Fruit fly (Drosophila melanogaster) whole organism, wandering third instar larva: Measurements from ENCODE around the gene Hsp70Ba.

Experiments
- CrebA ChIP-seq: fragments of 200-800 bp; sonication (Bioruptor generic); optimal IDR thresholded peaks from 2 replicates; lab custom pipeline; 2016; ENCODE audit warnings: missing biosample characterization, mild to moderate bottlenecking, missing genetic modification characterization, borderline replicate concordance
- Dif ChIP-seq: fragments of 200-275, 200-300 bp; sonication (Bioruptor generic); optimal IDR thresholded peaks from 2 replicates; lab custom pipeline; 2018; ENCODE audit warnings: missing biosample characterization, missing genetic modification characterization; ENCODE audit not compliant: partially characterized antibody
- Hr78 ChIP-seq: fragments of >200 bp; optimal IDR thresholded peaks from 2 replicates; lab custom pipeline; 2017; ENCODE audit warnings: missing biosample characterization, missing genetic modification characterization
- Myc ChIP-seq: fragments of >200 bp; optimal IDR thresholded peaks from 2 replicates; lab custom pipeline; 2017
- N ChIP-seq: fragments of >200 bp; optimal IDR thresholded peaks from 2 replicates; lab custom pipeline; 2018; ENCODE audit warnings: missing biosample characterization, missing external identifiers, missing genetic modification characterization
- OdsH ChIP-seq: fragments of 200-800 bp; sonication (Bioruptor generic); optimal IDR thresholded peaks from 2 replicates; lab custom pipeline; 2016; ENCODE audit warnings: missing biosample characterization, mild to moderate bottlenecking, missing genetic modification characterization
- brk ChIP-seq: fragments of 200-800 bp; sonication (Bioruptor generic); optimal IDR thresholded peaks from 2 replicates; lab custom pipeline; 2016; ENCODE audit warnings: missing biosample characterization, mild to moderate bottlenecking, missing genetic modification characterization
- ey ChIP-seq: fragments of 200-800 bp; sonication (Bioruptor generic); optimal IDR thresholded peaks from 2 replicates; lab custom pipeline; 2016; ENCODE audit warnings: missing biosample characterization, missing genetic modification characterization
- fru ChIP-seq: fragments of 200-800 bp; sonication (Bioruptor generic); optimal IDR thresholded peaks from 3 replicates; lab custom pipeline; 2016; ENCODE audit warnings: missing biosample characterization, mild to moderate bottlenecking, missing genetic modification characterization
- pan ChIP-seq: fragments of >200 bp; optimal IDR thresholded peaks from 2 replicates; lab custom pipeline; 2017
- psq ChIP-seq: fragments of 200-800 bp; sonication (Bioruptor generic); optimal IDR thresholded peaks from 3 replicates; lab custom pipeline; 2017; ENCODE audit warnings: missing biosample characterization, mild to moderate bottlenecking, missing genetic modification characterization, moderate library complexity

- TF ChIP-seq brk (no peak), N (no peak), psq (GFP tag; lab: Kevin White, UChicago) (peak; percentile 6), ey (GFP tag; lab: Kevin White, UChicago) (peak; percentile 4), OdsH (GFP tag; lab: Kevin White, UChicago) (no peak), CrebA (GFP tag; lab: Kevin White, UChicago) (no peak), Myc (lab: Kevin White, UChicago) (peak; percentile 83), Hr78 (GFP tag; lab: Kevin White, UChicago) (no peak), pan (lab: Kevin White, UChicago) (no peak), fru (no peak), Dif (no peak)
Measured at dm6 chr3R:12425510-12426309, 41.9 kb downstream of the Hsp70Ba start, which contains the start of gene Pp1-87B.
